Fruit fly (Drosophila melanogaster): ENCODE measurements around the gene CG16700.

DNA sequence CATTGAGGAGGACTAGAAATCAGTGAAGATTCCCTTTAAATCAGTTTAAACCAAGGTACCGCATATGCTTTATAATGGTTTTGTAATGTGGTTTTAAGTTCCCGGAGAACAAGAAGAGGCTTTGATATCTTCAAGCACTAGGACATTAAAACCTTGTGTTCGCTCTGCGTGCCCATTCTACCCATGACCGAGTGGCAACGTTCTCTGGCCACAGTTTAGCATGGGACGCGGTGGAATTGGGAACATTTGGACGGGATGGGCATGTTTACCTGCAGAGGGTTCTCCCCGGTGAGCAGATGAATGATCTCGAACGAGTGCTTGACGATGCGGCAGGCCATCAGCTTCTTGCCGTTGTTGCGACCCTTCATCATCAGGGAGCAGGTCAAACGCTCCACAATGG is 54.9 kb downstream of the CG16700 start:
- TF ChIP-seq tai (GFP tag; optimal IDR thresholded peaks at IDR 0.05) (no peak), GATAd (GFP tag; optimal IDR thresholded peaks at IDR 0.05) (no peak), foxo (GFP tag; optimal IDR thresholded peaks at IDR 0.05) (no peak), HLH106 (tag; optimal IDR thresholded peaks at IDR 0.05) (no peak), Hr78 (GFP tag; optimal IDR thresholded peaks at IDR 0.05) (no peak)

All from whole organism, wandering third instar larva.